Fruit fly (Drosophila melanogaster) whole organism: ENCODE measurements around the gene CG7692.

Experiments used
- CG8478 ChIP-seq: fragments of >200 bp; optimal IDR thresholded peaks from 2 replicates; lab custom pipeline; 2018; ENCODE audit warnings: inconsistent platforms
- Dll ChIP-seq: fragments of >200 bp; optimal IDR thresholded peaks from 2 replicates; lab custom pipeline; 2017
- EcR ChIP-seq, 2 experiments: fragments of >200 bp; optimal IDR thresholded peaks; 2 replicates each; lab custom pipeline; 2017; ENCODE audit warnings: missing biosample characterization in 2 of 2, missing genetic modification characterization in 2 of 2, missing genetic modification reagents in 2 of 2
- pan ChIP-seq: fragments of >200 bp; optimal IDR thresholded peaks from 2 replicates; lab custom pipeline; 2017
- psq ChIP-seq: fragments of >200 bp; optimal IDR thresholded peaks from 2 replicates; lab custom pipeline; 2017
- usp ChIP-seq: fragments of >200 bp; optimal IDR thresholded peaks from 2 replicates; lab custom pipeline; 2017; ENCODE audit warnings: missing biosample characterization, missing genetic modification characterization, mixed read lengths

DNA sequence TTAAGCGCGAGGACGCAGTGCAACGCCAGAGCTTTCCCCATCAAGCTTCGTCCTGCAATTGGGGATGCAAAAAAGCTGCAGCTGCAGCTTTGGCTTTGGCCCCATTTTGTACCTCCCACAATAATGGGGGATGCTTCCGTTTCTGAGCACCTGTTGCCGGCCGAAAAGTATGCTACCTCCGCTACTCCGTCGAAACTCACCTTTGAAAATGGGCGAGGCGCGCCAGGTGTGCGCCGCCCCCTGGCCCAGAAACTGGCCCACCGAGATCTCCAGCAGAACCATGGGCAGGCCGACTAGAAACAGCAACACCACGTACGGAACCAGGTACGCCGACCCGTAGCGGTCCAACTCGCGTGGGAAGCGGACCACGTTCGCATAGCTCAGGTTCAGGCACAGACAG is 49.8 kb downstream of the CG7692 start:
- TF ChIP-seq pan (lab: Kevin White, UChicago) (no peak), EcR (GFP tag; optimal IDR thresholded peaks at IDR 0.05; lab: Kevin White, UChicago) (no peak), psq (lab: Kevin White, UChicago) (no peak), CG8478 (lab: Kevin White, UChicago) (no peak), Dll (lab: Kevin White, UChicago) (no peak), usp (GFP tag; lab: Kevin White, UChicago) (no peak)
